Worm (Caenorhabditis elegans) whole organism, mixed stage, embryonic: ENCODE results near the gene F39H12.3.

Source experiments
- M03D4.4 ChIP-seq: sonication (generic microtip); optimal IDR thresholded peaks from 2 replicates; lab custom pipeline; 2017; ENCODE audit warnings: mild to moderate bottlenecking, missing genetic modification characterization, missing compliant biosample characterization
- ceh-39 ChIP-seq: fragments of 150-350 bp; optimal IDR thresholded peaks from 2 replicates; lab custom pipeline; 2014; ENCODE audit warnings: missing biosample characterization, missing genetic modification characterization
- ceh-83 ChIP-seq: fragments of 200-800 bp; sonication (Bioruptor generic); optimal IDR thresholded peaks from 2 replicates; lab custom pipeline; 2018; ENCODE audit warnings: mild to moderate bottlenecking, missing genetic modification characterization, missing compliant biosample characterization
- ces-1 ChIP-seq: fragments of 150-350 bp; optimal IDR thresholded peaks from 2 replicates; lab custom pipeline; 2014; ENCODE audit warnings: missing biosample characterization, missing genetic modification reagents, missing genetic modification characterization
- cnd-1 ChIP-seq: fragments of 200-800 bp; sonication (Bioruptor generic); optimal IDR thresholded peaks from 2 replicates; lab custom pipeline; 2018; ENCODE audit warnings: mild to moderate bottlenecking, missing genetic modification characterization, missing compliant biosample characterization
- drap-1 ChIP-seq: fragments of 200-800 bp; sonication (Bioruptor generic); optimal IDR thresholded peaks from 3 replicates; lab custom pipeline; 2018; ENCODE audit warnings: mild to moderate bottlenecking, missing genetic modification characterization, missing compliant biosample characterization
- elt-1 ChIP-seq: sonication (generic microtip); optimal IDR thresholded peaks from 2 replicates; lab custom pipeline; 2017; ENCODE audit warnings: missing genetic modification characterization, mild to moderate bottlenecking, missing compliant biosample characterization, antibody characterized with exemption, moderate library complexity, borderline replicate concordance; ENCODE audit not compliant: insufficient read depth
- elt-3 ChIP-seq: fragments of 150-350 bp; optimal IDR thresholded peaks from 2 replicates; lab custom pipeline; 2014; ENCODE audit warnings: missing biosample characterization, missing genetic modification characterization
- hlh-1 ChIP-seq: fragments of 150-350 bp; optimal IDR thresholded peaks from 2 replicates; lab custom pipeline; 2014; ENCODE audit warnings: missing biosample characterization, missing genetic modification reagents, missing genetic modification characterization
- lin-13 ChIP-seq: fragments of 150-350 bp; optimal IDR thresholded peaks from 2 replicates; lab custom pipeline; 2014; ENCODE audit warnings: missing biosample characterization, missing genetic modification characterization
- lin-32 ChIP-seq: fragments of 200-800 bp; sonication (Bioruptor generic); optimal IDR thresholded peaks from 2 replicates; lab custom pipeline; 2018; ENCODE audit warnings: mild to moderate bottlenecking, missing genetic modification characterization, missing compliant biosample characterization
- lsy-2 ChIP-seq: fragments of 150-350 bp; optimal IDR thresholded peaks from 2 replicates; lab custom pipeline; 2014; ENCODE audit warnings: missing biosample characterization, missing genetic modification characterization
- mab-5 ChIP-seq: fragments of 150-350 bp; optimal IDR thresholded peaks from 2 replicates; lab custom pipeline; 2014; ENCODE audit warnings: missing biosample characterization, missing genetic modification characterization
- mep-1 ChIP-seq: fragments of 150-350 bp; optimal IDR thresholded peaks from 2 replicates; lab custom pipeline; 2017; ENCODE audit warnings: missing biosample characterization, missing genetic modification reagents, missing genetic modification characterization, inconsistent platforms
- mls-2 ChIP-seq: sonication (generic microtip); optimal IDR thresholded peaks from 2 replicates; lab custom pipeline; 2016; ENCODE audit warnings: mild to moderate bottlenecking, missing genetic modification characterization, moderate library complexity, missing compliant biosample characterization
- nhr-12 ChIP-seq: fragments of 150-350 bp; optimal IDR thresholded peaks from 2 replicates; lab custom pipeline; 2014; ENCODE audit warnings: missing biosample characterization, missing genetic modification characterization
- nhr-2 ChIP-seq: fragments of 150-350 bp; optimal IDR thresholded peaks from 2 replicates; lab custom pipeline; 2014; ENCODE audit warnings: missing biosample characterization, missing genetic modification characterization
- nhr-237 ChIP-seq: fragments of 150-350 bp; optimal IDR thresholded peaks from 2 replicates; lab custom pipeline; 2014; ENCODE audit warnings: missing biosample characterization, missing genetic modification characterization
- nhr-28 ChIP-seq: fragments of 150-350 bp; optimal IDR thresholded peaks from 2 replicates; lab custom pipeline; 2014; ENCODE audit warnings: missing biosample characterization, missing genetic modification characterization
- pha-4 ChIP-seq: fragments of 150-350 bp; optimal IDR thresholded peaks from 2 replicates; lab custom pipeline; 2018; ENCODE audit warnings: missing biosample characterization, missing genetic modification reagents, missing genetic modification characterization
- snpc-4 ChIP-seq: fragments of 150-350 bp; optimal IDR thresholded peaks from 2 replicates; lab custom pipeline; 2014; ENCODE audit warnings: missing biosample characterization, missing genetic modification characterization
- sptf-1 ChIP-seq: sonication (generic microtip); optimal IDR thresholded peaks from 2 replicates; lab custom pipeline; 2017; ENCODE audit warnings: mild to moderate bottlenecking, missing genetic modification characterization, moderate library complexity, missing compliant biosample characterization
- tbx-8 ChIP-seq: fragments of 200-800 bp; sonication (Bioruptor generic); optimal IDR thresholded peaks from 2 replicates; lab custom pipeline; 2018; ENCODE audit warnings: mild to moderate bottlenecking, missing genetic modification characterization, moderate library complexity, missing compliant biosample characterization
- unc-120 ChIP-seq: sonication (generic microtip); optimal IDR thresholded peaks from 2 replicates; lab custom pipeline; 2017; ENCODE audit warnings: missing genetic modification characterization, missing compliant biosample characterization; ENCODE audit not compliant: poor library complexity, severe bottlenecking
- unc-39 ChIP-seq: fragments of 150-350 bp; optimal IDR thresholded peaks from 2 replicates; lab custom pipeline; 2014; ENCODE audit warnings: missing biosample characterization, missing genetic modification characterization
- unc-62 ChIP-seq: fragments of 150-350 bp; optimal IDR thresholded peaks from 2 replicates; lab custom pipeline; 2014; ENCODE audit warnings: missing biosample characterization, missing genetic modification reagents, missing genetic modification characterization
- zip-8 ChIP-seq: fragments of 150-350 bp; optimal IDR thresholded peaks from 2 replicates; lab custom pipeline; 2014; ENCODE audit warnings: missing biosample characterization, missing genetic modification characterization

F39H12.3 gene

ce11 chrX:864293-864731 lies 23.0 kb upstream of the F39H12.3 start:
- TF ChIP-seq elt-3 (tag; lab: Kevin White, UChicago) (peak; percentile 73), unc-62 (GFP tag; lab: Kevin White, UChicago) (no peak)

DNA sequence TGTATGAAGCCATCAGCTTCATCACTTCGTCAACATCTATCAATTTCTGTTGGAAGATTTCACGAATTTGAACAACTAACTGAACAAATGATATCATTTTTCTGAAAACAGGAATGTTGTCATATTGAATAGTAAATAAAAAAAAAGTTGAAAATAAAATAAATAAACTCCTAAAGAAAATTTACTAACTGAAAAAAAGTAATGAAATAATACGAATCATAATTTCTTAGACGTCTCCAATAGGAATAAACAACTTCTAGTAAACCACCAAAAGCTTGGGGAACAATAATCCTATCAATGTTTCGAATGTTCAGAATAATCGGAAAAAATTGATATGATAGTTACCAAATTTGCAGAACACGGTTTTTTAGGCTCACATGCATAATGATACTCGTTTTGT lies 22.2 kb upstream of the F39H12.3 start, which contains the start of gene cdo-1:
Gene cdo-1, minus strand, starts transcription at position 101 of the 400 bp plus-strand sequence.
- TF ChIP-seq elt-1 (tag; lab: Kevin White, UChicago) (no peak), mep-1 (tag; lab: Kevin White, UChicago) (no peak), elt-3 (tag; lab: Kevin White, UChicago) (no peak), nhr-2 (tag; lab: Kevin White, UChicago) (no peak), snpc-4 (tag; lab: Kevin White, UChicago) (no peak), tbx-8 (GFP tag; lab: Kevin White, UChicago) (no peak), sptf-1 (tag; lab: Kevin White, UChicago) (no peak), pha-4 (tag; lab: Kevin White, UChicago) (no peak), ceh-83 (GFP tag; lab: Kevin White, UChicago) (no peak), cnd-1 (tag; lab: Kevin White, UChicago) (no peak), mls-2 (no peak), hlh-1 (tag; lab: Kevin White, UChicago) (no peak), unc-120 (no peak), lin-32 (GFP tag; lab: Kevin White, UChicago) (no peak), nhr-12 (tag; lab: Kevin White, UChicago) (no peak), drap-1 (GFP tag; lab: Kevin White, UChicago) (no peak), lin-13 (no peak), mab-5 (no peak), ceh-39 (tag; lab: Kevin White, UChicago) (no peak)

ce11 chrX:861378-861777 lies 20.1 kb upstream of the F39H12.3 start:
- TF ChIP-seq nhr-12 (tag; lab: Kevin White, UChicago) (no peak), M03D4.4 (tag; lab: Kevin White, UChicago) (no peak), nhr-2 (tag; lab: Kevin White, UChicago) (no peak), hlh-1 (tag; lab: Kevin White, UChicago) (no peak), drap-1 (GFP tag; lab: Kevin White, UChicago) (no peak), mls-2 (no peak), unc-39 (tag; lab: Kevin White, UChicago) (no peak), nhr-28 (tag; lab: Kevin White, UChicago) (no peak), ces-1 (GFP tag; lab: Kevin White, UChicago) (no peak), unc-120 (no peak), unc-62 (GFP tag; lab: Kevin White, UChicago) (no peak), elt-3 (tag; lab: Kevin White, UChicago) (no peak), ceh-83 (GFP tag; lab: Kevin White, UChicago) (no peak), cnd-1 (tag; lab: Kevin White, UChicago) (no peak), lsy-2 (tag; lab: Kevin White, UChicago) (no peak)

DNA sequence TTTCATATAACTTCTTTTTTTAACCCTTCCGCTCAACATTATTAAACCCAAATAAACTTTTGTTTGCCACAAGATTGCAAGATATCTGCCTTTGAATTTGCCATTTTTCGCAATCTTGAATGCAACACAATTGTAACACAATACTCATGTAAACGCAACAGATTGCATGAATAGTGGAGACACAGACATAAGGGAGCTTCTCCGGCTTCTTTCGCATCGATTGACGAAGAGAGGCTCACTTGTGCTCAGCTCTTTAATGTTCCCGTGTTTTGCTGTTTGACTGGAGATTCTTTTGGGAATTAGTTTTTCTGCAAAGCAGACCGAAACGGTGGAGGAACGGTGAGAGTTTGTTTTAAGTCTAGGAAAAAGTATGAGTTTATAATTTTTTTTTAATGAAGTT lies 18.1 kb upstream of the F39H12.3 start, which contains the start of gene F56F10.2:
Gene F56F10.2, plus strand, starts transcription at position 215 of the 400 bp plus-strand sequence.
- TF ChIP-seq nhr-237 (tag; lab: Kevin White, UChicago) (no peak), elt-1 (tag; lab: Kevin White, UChicago) (no peak), ces-1 (GFP tag; lab: Kevin White, UChicago) (peak; percentile 90), pha-4 (tag; lab: Kevin White, UChicago) (no peak), unc-62 (GFP tag; lab: Kevin White, UChicago) (no peak), zip-8 (tag; lab: Kevin White, UChicago) (no peak)

DNA sequence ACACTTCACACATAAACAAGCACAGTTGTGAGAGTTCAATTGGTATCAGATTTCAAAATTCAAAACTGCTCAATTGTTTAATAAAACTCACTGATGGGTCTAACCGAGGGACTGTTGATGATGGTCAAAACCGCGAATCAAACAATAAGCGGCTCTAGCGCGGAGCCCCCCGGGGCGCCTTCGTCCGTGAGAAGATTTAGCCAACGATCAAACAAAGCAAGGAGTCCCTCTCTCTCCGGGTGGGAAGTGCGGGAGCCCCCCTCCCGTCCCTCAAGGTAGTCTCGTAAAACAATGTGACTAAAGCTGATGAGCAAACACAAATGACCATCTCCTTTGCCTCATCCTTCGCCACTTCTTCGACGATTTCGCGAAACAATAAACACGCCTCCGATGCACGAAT lies 16.4 kb upstream of the F39H12.3 start:
- TF ChIP-seq elt-1 (tag; lab: Kevin White, UChicago): no peak
- TF ChIP-seq pha-4 (tag; lab: Kevin White, UChicago): peak; percentile 27
- TF ChIP-seq, all 35 proteins: peak for 1

- TF ChIP-seq nhr-28 (tag; lab: Kevin White, UChicago) (no peak), mab-5 (no peak)
These were observed 12.3 kb upstream of the F39H12.3 start for ce11 chrX:853604-854003.
